Worm (Caenorhabditis elegans) whole organism, midembryonic: ENCODE measurements around the gene F44B9.2.

ENCODE experiments used
- T22C8.4 ChIP-seq: fragments of 200-800 bp; sonication (Bioruptor generic); IDR thresholded peaks from 2 replicates; pipeline ENCODE4 v1.3.6; 2022; ENCODE audit warnings: missing genetic modification characterization, missing compliant biosample characterization
- cog-1 ChIP-seq: sonication (generic microtip); optimal IDR thresholded peaks from 2 replicates; lab custom pipeline; 2016; ENCODE audit warnings: missing genetic modification characterization, missing compliant biosample characterization
- flt-1 ChIP-seq: fragments of 200-800 bp; sonication (Bioruptor generic); IDR thresholded peaks from 2 replicates; pipeline ENCODE4 v1.3.6; 2022; ENCODE audit warnings: missing genetic modification characterization, missing compliant biosample characterization
- klf-2 ChIP-seq: fragments of 200-800 bp; sonication (Bioruptor generic); conservative IDR thresholded peaks from 2 replicates; pipeline ENCODE4 v1.3.6; 2022; ENCODE audit warnings: missing genetic modification reagents, missing genetic modification characterization, missing compliant biosample characterization
- med-1 ChIP-seq: sonication (generic microtip); optimal IDR thresholded peaks from 2 replicates; lab custom pipeline; 2017; ENCODE audit warnings: missing genetic modification characterization, mild to moderate bottlenecking, missing compliant biosample characterization, antibody characterized with exemption, missing genetic modification reagents; ENCODE audit not compliant: insufficient read depth
- ref-1 ChIP-seq: fragments of 200-800 bp; sonication (Bioruptor generic); conservative IDR thresholded peaks from 2 replicates; pipeline ENCODE4 v1.3.6; 2022; ENCODE audit warnings: missing genetic modification reagents, missing genetic modification characterization, missing compliant biosample characterization
- tab-1 ChIP-seq: fragments of 200-800 bp; sonication (Bioruptor generic); IDR thresholded peaks from 2 replicates; pipeline ENCODE4 v1.3.6; 2022; ENCODE audit warnings: missing genetic modification characterization, missing compliant biosample characterization
- ztf-23 ChIP-seq: fragments of 200-800 bp; sonication (Bioruptor generic); IDR thresholded peaks from 2 replicates; pipeline ENCODE4 v1.3.6; 2022; ENCODE audit warnings: missing genetic modification reagents, missing genetic modification characterization, missing compliant biosample characterization
- ztf-29 ChIP-seq: fragments of 200-800 bp; sonication (Bioruptor generic); IDR thresholded peaks from 2 replicates; pipeline ENCODE4 v1.3.6; 2022; ENCODE audit warnings: missing genetic modification reagents, missing genetic modification characterization, missing compliant biosample characterization

Gene F44B9.2

DNA sequence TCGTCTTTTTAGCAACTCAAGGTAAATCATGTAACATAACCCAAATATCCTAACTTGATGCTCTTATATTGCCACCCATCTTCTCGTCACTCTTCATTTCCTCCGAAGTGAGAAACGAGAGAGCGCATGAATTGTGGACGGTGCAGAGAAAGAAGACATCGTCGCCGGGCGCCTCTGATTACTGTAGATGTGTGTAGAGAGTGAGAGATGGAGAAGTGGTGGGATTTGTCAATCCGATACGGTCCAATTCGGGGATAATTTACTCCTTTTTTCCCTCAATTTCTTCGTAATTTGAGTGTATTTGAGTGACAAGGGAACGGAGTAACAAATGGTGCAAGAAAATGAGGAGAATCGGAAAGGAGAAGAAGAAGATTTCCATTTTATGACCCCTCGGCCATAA lies 38.9 kb downstream of the F44B9.2 start:
- no peak for TF ChIP-seq ref-1 (GFP tag; lab: Robert Waterston, UW)
- no peak for TF ChIP-seq cog-1 (tag; lab: Kevin White, UChicago)
- no peak for TF ChIP-seq tab-1 (GFP tag; lab: Robert Waterston, UW)
- no peak for TF ChIP-seq flt-1 (GFP tag; lab: Robert Waterston, UW)
- no peak for TF ChIP-seq ztf-23 (GFP tag; lab: Robert Waterston, UW)
- TF ChIP-seq med-1, result no peak
- TF ChIP-seq klf-2 (GFP tag; lab: Robert Waterston, UW), result no peak
- TF ChIP-seq ztf-29, result no peak

DNA sequence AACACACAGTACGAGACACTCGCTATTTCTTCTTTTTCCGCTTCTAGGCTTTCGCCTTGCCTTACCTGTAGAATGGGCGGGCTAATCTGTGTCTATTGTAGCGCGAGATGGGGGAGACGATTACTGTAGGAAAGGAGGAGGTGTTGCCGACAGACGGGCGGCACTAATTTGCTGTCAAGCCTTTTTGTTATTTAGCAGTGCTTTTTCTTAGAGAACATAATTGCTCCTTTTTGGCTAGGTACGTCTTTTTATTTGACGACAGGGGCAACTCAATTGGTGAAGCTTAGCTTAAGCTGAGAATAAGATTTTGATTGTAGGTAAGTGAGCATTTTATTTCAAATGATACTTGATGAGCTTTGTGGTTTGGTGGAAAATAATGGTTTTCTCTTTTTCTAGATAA lies 41.4 kb downstream of the F44B9.2 start:
- TF ChIP-seq ztf-29 (0 out of 2 replicates have a peak, but pooled peaks have one; percentile 31), klf-2 (GFP tag; lab: Robert Waterston, UW) (no peak)

DNA sequence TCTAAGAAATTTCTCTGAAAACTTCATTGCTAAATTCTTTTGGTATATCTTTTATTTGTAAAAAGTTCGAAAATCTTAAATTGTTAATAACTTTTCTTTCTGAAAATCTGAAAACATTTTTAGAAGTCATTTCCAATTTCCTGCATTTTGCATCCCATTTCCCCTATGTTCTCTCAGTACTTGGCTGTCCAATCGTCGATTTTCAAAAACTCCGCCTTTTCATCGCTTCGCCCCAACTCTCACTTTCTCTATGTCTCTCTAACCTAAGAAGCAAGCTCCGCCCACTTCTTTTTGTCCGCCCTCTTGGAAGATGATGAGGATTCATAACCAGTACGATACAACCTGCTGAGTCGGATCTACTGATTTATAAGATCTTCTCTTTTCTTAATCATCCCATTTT lies 42.8 kb downstream of the F44B9.2 start:
- TF ChIP-seq flt-1 (GFP tag; lab: Robert Waterston, UW) (no peak), ztf-23 (GFP tag; lab: Robert Waterston, UW) (no peak), T22C8.4 (GFP tag; lab: Robert Waterston, UW) (no peak), tab-1 (GFP tag; lab: Robert Waterston, UW) (no peak), ref-1 (GFP tag; lab: Robert Waterston, UW) (no peak), ztf-29 (no peak), cog-1 (tag; lab: Kevin White, UChicago) (no peak), klf-2 (GFP tag; lab: Robert Waterston, UW) (no peak), med-1 (no peak)

DNA sequence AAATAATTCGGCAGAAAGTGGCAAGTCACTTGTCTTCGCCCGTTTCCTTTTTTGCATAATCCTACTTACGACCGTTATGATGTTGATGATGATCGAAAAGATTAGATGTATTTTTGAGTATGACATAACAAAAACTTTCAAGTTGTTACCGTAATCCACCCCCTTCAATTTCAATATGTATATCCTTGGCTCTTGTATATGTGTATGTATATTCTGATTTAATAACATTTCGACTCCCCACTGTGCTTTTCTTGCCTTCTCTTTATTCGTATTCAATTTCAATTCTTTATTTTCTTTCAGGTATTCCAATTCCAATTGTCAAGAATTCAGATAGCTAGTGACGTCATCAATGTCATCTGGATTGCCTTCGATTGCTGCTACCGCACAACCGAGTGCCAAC lies 44.7 kb downstream of the F44B9.2 start, which contains the start of gene pros-1:
TSS of gene pros-1 (plus strand) at position 301 of the 400 bp plus-strand sequence.
- no peak for TF ChIP-seq ztf-23 (GFP tag; lab: Robert Waterston, UW)

DNA sequence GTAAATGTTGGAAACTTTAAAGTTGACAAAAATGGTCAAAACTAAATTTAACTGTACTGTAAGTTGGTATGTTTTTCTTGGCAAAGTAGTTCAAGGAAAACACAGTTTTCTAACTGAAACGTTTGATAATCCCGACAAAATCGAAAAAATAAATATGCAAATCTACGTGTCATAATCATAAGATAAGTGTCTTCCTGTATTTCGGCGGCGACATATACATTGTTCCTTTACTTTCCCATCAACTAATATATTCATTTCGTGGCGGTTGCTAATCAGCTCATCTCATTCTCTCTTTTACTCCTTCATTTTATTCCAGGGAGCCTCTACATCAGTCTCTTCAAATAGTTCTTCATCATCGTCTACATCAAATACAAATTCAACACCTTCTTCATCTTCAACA lies 45.5 kb downstream of the F44B9.2 start:
- TF ChIP-seq ref-1 (GFP tag; lab: Robert Waterston, UW) (no peak), ztf-23 (GFP tag; lab: Robert Waterston, UW) (no peak), ztf-29 (no peak), flt-1 (GFP tag; lab: Robert Waterston, UW) (no peak), tab-1 (GFP tag; lab: Robert Waterston, UW) (no peak), T22C8.4 (GFP tag; lab: Robert Waterston, UW) (no peak), med-1 (no peak), klf-2 (GFP tag; lab: Robert Waterston, UW) (no peak), cog-1 (tag; lab: Kevin White, UChicago) (no peak)

DNA sequence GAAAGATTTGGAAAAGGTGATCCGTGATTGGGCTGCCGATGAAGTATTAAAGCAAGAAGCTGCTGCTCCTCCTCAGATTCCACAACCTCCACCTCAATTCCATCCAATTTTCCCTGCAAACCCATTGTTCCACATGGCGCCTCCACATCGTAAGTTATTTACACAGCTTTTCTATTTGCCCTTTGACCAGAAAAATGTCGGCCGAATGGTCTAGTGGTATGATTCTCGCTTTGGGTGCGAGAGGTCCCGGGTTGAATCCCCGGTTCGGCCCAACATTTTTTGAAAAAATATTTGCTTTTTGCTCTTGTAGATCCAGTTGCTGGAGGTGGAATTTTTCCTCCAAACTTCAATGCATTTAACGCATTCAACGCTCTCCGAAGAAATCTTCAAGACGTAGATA lies 46.9 kb downstream of the F44B9.2 start:
- TF ChIP-seq tab-1 (GFP tag; lab: Robert Waterston, UW) (no peak), flt-1 (GFP tag; lab: Robert Waterston, UW) (peak; percentile 80)
